Fruit fly (Drosophila melanogaster) whole organism, embryonic: ENCODE data around the gene DAAM.

ENCODE experiments used
- Ada2b ChIP-seq: fragments of 200-800 bp; sonication (Bioruptor generic); IDR thresholded peaks from 2 replicates; pipeline ENCODE4 v1.3.6; 2022; ENCODE audit warnings: missing biosample characterization, missing genetic modification characterization
- Bdp1 ChIP-seq: fragments of 200-800 bp; sonication (Bioruptor generic); optimal IDR thresholded peaks from 3 replicates; lab custom pipeline; 2016; ENCODE audit warnings: missing biosample characterization, missing genetic modification characterization
- CG10209 ChIP-seq: fragments of 200-800 bp; sonication (Bioruptor generic); optimal IDR thresholded peaks from 3 replicates; lab custom pipeline; 2017; ENCODE audit warnings: missing biosample characterization, mild to moderate bottlenecking, missing genetic modification characterization, missing genetic modification reagents
- CG10431 ChIP-seq: fragments of 200-800 bp; sonication (Bioruptor generic); optimal IDR thresholded peaks from 3 replicates; lab custom pipeline; 2018; ENCODE audit warnings: missing biosample characterization, mild to moderate bottlenecking, missing genetic modification characterization
- CG12104 ChIP-seq: fragments of 200-800 bp; sonication (Bioruptor generic); optimal IDR thresholded peaks from 3 replicates; lab custom pipeline; 2016; ENCODE audit warnings: missing biosample characterization, missing genetic modification characterization
- CG1233 ChIP-seq: fragments of 200-800 bp; sonication (Bioruptor generic); optimal IDR thresholded peaks from 4 replicates; lab custom pipeline; 2018; ENCODE audit warnings: missing biosample characterization, mild to moderate bottlenecking, missing genetic modification characterization
- CG12659 ChIP-seq: fragments of 200-800 bp; sonication (Bioruptor generic); optimal IDR thresholded peaks from 3 replicates; lab custom pipeline; 2017; ENCODE audit warnings: mild to moderate bottlenecking, missing biosample characterization, missing genetic modification reagents, missing genetic modification characterization
- CG12769 ChIP-seq: fragments of 200-800 bp; sonication (Bioruptor generic); optimal IDR thresholded peaks from 2 replicates; lab custom pipeline; 2019; ENCODE audit warnings: missing biosample characterization, mild to moderate bottlenecking, missing genetic modification characterization, moderate library complexity
- CG13624 ChIP-seq: fragments of 200-800 bp; sonication (Bioruptor generic); optimal IDR thresholded peaks from 2 replicates; lab custom pipeline; 2016; ENCODE audit warnings: missing biosample characterization, missing genetic modification characterization
- CG13775 ChIP-seq: fragments of 200-800 bp; sonication (Bioruptor generic); optimal IDR thresholded peaks from 3 replicates; lab custom pipeline; 2017; ENCODE audit warnings: missing biosample characterization, mild to moderate bottlenecking, missing genetic modification characterization
- CG14710 ChIP-seq: fragments of 200-800 bp; sonication (Bioruptor generic); optimal IDR thresholded peaks from 3 replicates; lab custom pipeline; 2019; ENCODE audit warnings: missing biosample characterization, mild to moderate bottlenecking, missing genetic modification characterization, moderate library complexity
- CG17612 ChIP-seq: fragments of 200-800 bp; sonication (Bioruptor generic); IDR thresholded peaks from 2 replicates; pipeline ENCODE4 v1.3.6; 2022; ENCODE audit warnings: missing biosample characterization, missing genetic modification characterization
- CG3407 ChIP-seq: fragments of 200-800 bp; sonication (Bioruptor generic); optimal IDR thresholded peaks from 2 replicates; lab custom pipeline; 2018; ENCODE audit warnings: missing biosample characterization, mild to moderate bottlenecking, missing genetic modification characterization
- CG5180 ChIP-seq: fragments of 200-800 bp; sonication (Bioruptor generic); optimal IDR thresholded peaks from 3 replicates; lab custom pipeline; 2017; ENCODE audit warnings: missing biosample characterization, missing genetic modification characterization, mild to moderate bottlenecking, moderate library complexity, missing genetic modification reagents
- CG5245 ChIP-seq: fragments of 200-800 bp; sonication (Bioruptor generic); optimal IDR thresholded peaks from 3 replicates; lab custom pipeline; 2016; ENCODE audit warnings: missing biosample characterization, missing genetic modification characterization
- CG6175 ChIP-seq: fragments of 200-800 bp; sonication (Bioruptor generic); IDR thresholded peaks from 3 replicates; pipeline ENCODE4 v1.3.6; 2022; ENCODE audit warnings: missing biosample characterization, missing genetic modification characterization
- CG6654 ChIP-seq: fragments of 200-800 bp; sonication (Bioruptor generic); optimal IDR thresholded peaks from 2 replicates; lab custom pipeline; 2017; ENCODE audit warnings: missing biosample characterization, mild to moderate bottlenecking, missing genetic modification characterization
- CG9609 ChIP-seq: fragments of 200-800 bp; sonication (Bioruptor generic); optimal IDR thresholded peaks from 3 replicates; lab custom pipeline; 2016; ENCODE audit warnings: missing biosample characterization, missing genetic modification characterization
- CTCF ChIP-seq: fragments of 200-800 bp; sonication (Bioruptor generic); optimal IDR thresholded peaks from 2 replicates; lab custom pipeline; 2017; ENCODE audit warnings: missing biosample characterization, mild to moderate bottlenecking, missing genetic modification characterization, moderate library complexity
- Dfd ChIP-seq, 2 experiments: fragments of >200 bp; optimal IDR thresholded peaks; 2 replicates each; lab custom pipeline; 2017; ENCODE audit warnings: missing biosample characterization in 2 of 2, missing genetic modification characterization in 2 of 2
- Ets97D ChIP-seq: fragments of 200-800 bp; sonication (Bioruptor generic); optimal IDR thresholded peaks from 3 replicates; lab custom pipeline; 2016; ENCODE audit warnings: missing biosample characterization, missing genetic modification characterization
- Fer2 ChIP-seq: fragments of 200-800 bp; sonication (Bioruptor generic); optimal IDR thresholded peaks from 2 replicates; lab custom pipeline; 2018; ENCODE audit warnings: missing biosample characterization, mild to moderate bottlenecking, missing genetic modification characterization, moderate library complexity
- Gsc ChIP-seq: fragments of 200-800 bp; sonication (Bioruptor generic); IDR thresholded peaks from 2 replicates; pipeline ENCODE4 v1.3.6; 2022; ENCODE audit warnings: missing biosample characterization, missing genetic modification characterization
- H2.0 ChIP-seq: fragments of 200-800 bp; sonication (Bioruptor generic); IDR thresholded peaks from 2 replicates; pipeline ENCODE4 v1.3.6; 2022; ENCODE audit warnings: missing biosample characterization, missing genetic modification characterization
- Hr39 ChIP-seq: fragments of >200 bp; optimal IDR thresholded peaks from 2 replicates; lab custom pipeline; 2017
- MTF-1 ChIP-seq: fragments of 200-800 bp; sonication (Bioruptor generic); optimal IDR thresholded peaks from 2 replicates; lab custom pipeline; 2018; ENCODE audit warnings: missing biosample characterization, mild to moderate bottlenecking, missing genetic modification characterization, borderline replicate concordance
- Nf-YC ChIP-seq: fragments of 200-800 bp; optimal IDR thresholded peaks from 3 replicates; lab custom pipeline; 2019; ENCODE audit warnings: missing biosample characterization, mild to moderate bottlenecking, missing genetic modification characterization, moderate library complexity
- Ravus ChIP-seq: fragments of 200-800 bp; sonication (Bioruptor generic); IDR thresholded peaks from 2 replicates; pipeline ENCODE4 v1.3.6; 2022; ENCODE audit warnings: missing biosample characterization, missing genetic modification characterization
- Taf1 ChIP-seq: fragments of 200-800 bp; sonication (Bioruptor generic); IDR thresholded peaks from 2 replicates; pipeline ENCODE4 v1.3.6; 2022; ENCODE audit warnings: missing biosample characterization, missing genetic modification characterization
- cad ChIP-seq: fragments of >200 bp; optimal IDR thresholded peaks from 2 replicates; lab custom pipeline; 2017; ENCODE audit warnings: missing biosample characterization, missing genetic modification characterization
- dm ChIP-seq: fragments of 200-800 bp; sonication (Bioruptor generic); optimal IDR thresholded peaks from 3 replicates; lab custom pipeline; 2016; ENCODE audit warnings: missing biosample characterization, missing genetic modification characterization
- emc ChIP-seq: fragments of 200-800 bp; sonication (Bioruptor generic); optimal IDR thresholded peaks from 2 replicates; lab custom pipeline; 2016; ENCODE audit warnings: missing biosample characterization, missing genetic modification characterization
- fd102C ChIP-seq: fragments of 200-800 bp; sonication (Bioruptor generic); optimal IDR thresholded peaks from 2 replicates; lab custom pipeline; 2018; ENCODE audit warnings: missing biosample characterization, mild to moderate bottlenecking, missing genetic modification characterization, moderate library complexity
- gce ChIP-seq: fragments of 200-800 bp; sonication (Bioruptor generic); IDR thresholded peaks from 3 replicates; pipeline ENCODE4 v1.3.6; 2022; ENCODE audit warnings: missing biosample characterization, missing genetic modification characterization
- gsb ChIP-seq: fragments of 200-800 bp; sonication (Bioruptor generic); IDR thresholded peaks from 2 replicates; pipeline ENCODE4 v1.3.6; 2022; ENCODE audit warnings: missing biosample characterization, missing genetic modification characterization
- hbn ChIP-seq: fragments of 200-800 bp; sonication (Bioruptor generic); IDR thresholded peaks from 2 replicates; pipeline ENCODE4 v1.3.6; 2022; ENCODE audit warnings: missing biosample characterization, missing genetic modification characterization; ENCODE audit not compliant: partially characterized antibody
- ind ChIP-seq: fragments of 200-800 bp; sonication (Bioruptor generic); optimal IDR thresholded peaks from 3 replicates; lab custom pipeline; 2016; ENCODE audit warnings: missing biosample characterization, missing genetic modification characterization
- ken ChIP-seq: fragments of 200-800 bp; sonication (Bioruptor generic); IDR thresholded peaks from 3 replicates; pipeline ENCODE4 v1.3.6; 2022; ENCODE audit warnings: missing biosample characterization, missing genetic modification characterization
- lbe ChIP-seq: fragments of 200-800 bp; sonication (Bioruptor generic); optimal IDR thresholded peaks from 2 replicates; lab custom pipeline; 2016; ENCODE audit warnings: missing biosample characterization, mild to moderate bottlenecking, missing genetic modification characterization
- lilli ChIP-seq: fragments of 200-800 bp; sonication (Bioruptor generic); optimal IDR thresholded peaks from 3 replicates; lab custom pipeline; 2016; ENCODE audit warnings: missing biosample characterization, missing genetic modification characterization
- lola ChIP-seq, 3 experiments: fragments of >200 bp in 2 of 3; fragments of 200-800 bp in 1 of 3; sonication (Bioruptor generic) in 1 of 3; optimal IDR thresholded peaks; 2 replicates each; lab custom pipeline; 2017 to 2019; ENCODE audit warnings: missing biosample characterization in 3 of 3, missing genetic modification characterization in 3 of 3, mild to moderate bottlenecking in 1 of 3, moderate library complexity in 1 of 3
- lov ChIP-seq, 2 experiments: fragments of 200-800 bp in 1 of 2; fragments of >200 bp in 1 of 2; sonication (Bioruptor generic) in 1 of 2; IDR thresholded peaks in 1 of 2; optimal IDR thresholded peaks in 1 of 2; 2 replicates in 1 of 2; 3 replicates in 1 of 2; pipeline versions ENCODE4 v1.3.6 to Lab custom; 2017 to 2022; ENCODE audit warnings: missing biosample characterization in 1 of 2, missing genetic modification characterization in 1 of 2
- nerfin-2 ChIP-seq: fragments of 200-800 bp; sonication (Bioruptor generic); IDR thresholded peaks from 2 replicates; pipeline ENCODE4 v1.3.6; 2022; ENCODE audit warnings: missing biosample characterization, missing genetic modification characterization; ENCODE audit not compliant: partially characterized antibody
- pb ChIP-seq: fragments of 200-800 bp; sonication (Bioruptor generic); optimal IDR thresholded peaks from 3 replicates; lab custom pipeline; 2016; ENCODE audit warnings: missing biosample characterization, missing genetic modification characterization
- pfk ChIP-seq: fragments of 200-800 bp; sonication (Bioruptor generic); optimal IDR thresholded peaks from 2 replicates; lab custom pipeline; 2018; ENCODE audit warnings: missing biosample characterization, mild to moderate bottlenecking, missing genetic modification characterization, moderate library complexity
- prd ChIP-seq, 3 experiments: fragments of >200 bp in 2 of 3; fragments of 200-800 bp in 1 of 3; sonication (Bioruptor generic) in 1 of 3; optimal IDR thresholded peaks in 2 of 3; IDR thresholded peaks in 1 of 3; 2 replicates in 2 of 3; 3 replicates in 1 of 3; pipeline versions ENCODE4 v1.3.6 to Lab custom; 2017 to 2022; ENCODE audit warnings: missing biosample characterization in 1 of 3, missing genetic modification characterization in 1 of 3
- run ChIP-seq: fragments of 200-800 bp; sonication (Bioruptor generic); optimal IDR thresholded peaks from 3 replicates; lab custom pipeline; 2018; ENCODE audit warnings: missing biosample characterization, mild to moderate bottlenecking, missing genetic modification characterization
- sc ChIP-seq, 3 experiments: fragments of >200 bp in 2 of 3; fragments of 200-800 bp in 1 of 3; sonication (Bioruptor generic) in 1 of 3; optimal IDR thresholded peaks; 2 replicates in 2 of 3; 3 replicates in 1 of 3; lab custom pipeline; 2017; ENCODE audit warnings: mild to moderate bottlenecking in 1 of 3, missing biosample characterization in 1 of 3, missing genetic modification characterization in 1 of 3, missing genetic modification reagents in 1 of 3
- seq ChIP-seq: fragments of 200-800 bp; sonication (Bioruptor generic); IDR thresholded peaks from 2 replicates; pipeline ENCODE4 v1.3.6; 2022; ENCODE audit warnings: missing biosample characterization, missing genetic modification characterization
- sima ChIP-seq: fragments of 200-800 bp; sonication (Bioruptor generic); optimal IDR thresholded peaks from 2 replicates; lab custom pipeline; 2016; ENCODE audit warnings: missing biosample characterization, missing genetic modification characterization
- sug ChIP-seq: fragments of 200-800 bp; optimal IDR thresholded peaks from 2 replicates; lab custom pipeline; 2019; ENCODE audit warnings: missing biosample characterization, mild to moderate bottlenecking, missing genetic modification characterization, moderate library complexity

DAAM gene

dm6 chrX:1341944-1342392, 19.8 kb upstream of the DAAM start, which contains the start of gene Naa30A (continued):
- TF ChIP-seq gce (no peak), CG3407 (GFP tag; lab: Kevin White, UChicago) (no peak), Bdp1 (no peak), nerfin-2 (GFP tag; lab: Robert Waterston, UW) (peak; percentile 94), Nf-YC (tag; lab: Kevin White, UChicago) (peak; percentile 44), sug (tag; lab: Kevin White, UChicago) (peak; percentile 13), run (tag; lab: Kevin White, UChicago) (no peak), CG10209 (GFP tag; lab: Kevin White, UChicago) (no peak), Ets97D (GFP tag; lab: Kevin White, UChicago) (peak; percentile 18), pb (GFP tag; lab: Kevin White, UChicago) (no peak), dm (GFP tag; lab: Kevin White, UChicago) (no peak), Taf1 (GFP tag; lab: Robert Waterston, UW) (no peak), ind (GFP tag; lab: Kevin White, UChicago) (no peak), CG13775 (GFP tag; lab: Kevin White, UChicago) (no peak), Hr39 (lab: Kevin White, UChicago) (peak; percentile 86), lilli (no peak), prd (optimal IDR thresholded peaks at IDR 0.05; lab: Kevin White, UChicago) (no peak), prd (GFP tag; IDR thresholded peaks at IDR 0.05; lab: Robert Waterston, UW) (no peak), lola (GFP tag; optimal IDR thresholded peaks at IDR 0.05; lab: Kevin White, UChicago) (no peak), Ada2b (no peak), sima (GFP tag; lab: Kevin White, UChicago) (no peak), Fer2 (tag; lab: Kevin White, UChicago) (no peak), sc (optimal IDR thresholded peaks at IDR 0.05; lab: Kevin White, UChicago) (no peak), sc (GFP tag; optimal IDR thresholded peaks at IDR 0.05; lab: Kevin White, UChicago) (no peak), seq (GFP tag; lab: Robert Waterston, UW) (no peak), cad (no peak), CG12659 (peak; percentile 33), gsb (GFP tag; lab: Robert Waterston, UW) (no peak), CG10431 (GFP tag; lab: Kevin White, UChicago) (no peak), CG6175 (GFP tag; lab: Robert Waterston, UW) (no peak), CG9609 (GFP tag; lab: Kevin White, UChicago) (no peak), CG5245 (GFP tag; lab: Kevin White, UChicago) (no peak), ken (GFP tag; lab: Robert Waterston, UW) (no peak), CG12104 (no peak), MTF-1 (GFP tag; lab: Kevin White, UChicago) (no peak), H2.0 (GFP tag; lab: Robert Waterston, UW) (no peak), CG12769 (tag; lab: Kevin White, UChicago) (no peak), pfk (GFP tag; lab: Kevin White, UChicago) (no peak), lov (optimal IDR thresholded peaks at IDR 0.05; lab: Kevin White, UChicago) (no peak), lov (GFP tag; IDR thresholded peaks at IDR 0.05; lab: Robert Waterston, UW) (no peak), fd102C (GFP tag; lab: Kevin White, UChicago) (no peak), CG6654 (GFP tag; lab: Kevin White, UChicago) (no peak), hbn (peak; percentile 92), CG1233 (GFP tag; lab: Kevin White, UChicago) (no peak), lbe (GFP tag; lab: Kevin White, UChicago) (no peak), CG17612 (GFP tag; lab: Robert Waterston, UW) (no peak), CG14710 (peak; percentile 40), CG5180 (GFP tag; lab: Kevin White, UChicago) (no peak), CTCF (GFP tag; lab: Kevin White, UChicago) (no peak), CG13624 (GFP tag; lab: Kevin White, UChicago) (no peak), Ravus (GFP tag; lab: Robert Waterston, UW) (no peak), Gsc (GFP tag; lab: Robert Waterston, UW) (no peak), Dfd (GFP tag; optimal IDR thresholded peaks at IDR 0.05; lab: Kevin White, UChicago) (no peak), emc (GFP tag; lab: Kevin White, UChicago) (no peak)
